Worm (Caenorhabditis elegans): Measurements from ENCODE around the gene srh-56.

Gene srh-56

ce11 chrV:2771560-2771959 lies at the start of gene srh-56:
Gene srh-56 (plus strand): TSS chrV:2771860.
- TF ChIP-seq med-1 (GFP tag; optimal IDR thresholded peaks at IDR 0.05; ENCODE audit: insufficient read depth) (no peak), ref-1 (GFP tag; conservative IDR thresholded peaks at IDR 0.05) (no peak), cog-1 (tag; optimal IDR thresholded peaks at IDR 0.05) (no peak), T22C8.4 (GFP tag; IDR thresholded peaks at IDR 0.05) (no peak), tab-1 (GFP tag; IDR thresholded peaks at IDR 0.05) (no peak), ztf-29 (GFP tag; IDR thresholded peaks at IDR 0.05) (no peak), flt-1 (GFP tag; IDR thresholded peaks at IDR 0.05) (no peak), klf-2 (GFP tag; conservative IDR thresholded peaks at IDR 0.05) (no peak), ztf-23 (GFP tag; IDR thresholded peaks at IDR 0.05) (no peak)

ce11 chrV:2722555-2722954 lies 49.1 kb upstream of the srh-56 start, which contains the start of gene srg-60:
Gene srg-60 (minus strand): TSS chrV:2722655.
- TF ChIP-seq med-1 (GFP tag; optimal IDR thresholded peaks at IDR 0.05; ENCODE audit: insufficient read depth) (no peak), T22C8.4 (GFP tag; IDR thresholded peaks at IDR 0.05) (no peak)

DNA sequence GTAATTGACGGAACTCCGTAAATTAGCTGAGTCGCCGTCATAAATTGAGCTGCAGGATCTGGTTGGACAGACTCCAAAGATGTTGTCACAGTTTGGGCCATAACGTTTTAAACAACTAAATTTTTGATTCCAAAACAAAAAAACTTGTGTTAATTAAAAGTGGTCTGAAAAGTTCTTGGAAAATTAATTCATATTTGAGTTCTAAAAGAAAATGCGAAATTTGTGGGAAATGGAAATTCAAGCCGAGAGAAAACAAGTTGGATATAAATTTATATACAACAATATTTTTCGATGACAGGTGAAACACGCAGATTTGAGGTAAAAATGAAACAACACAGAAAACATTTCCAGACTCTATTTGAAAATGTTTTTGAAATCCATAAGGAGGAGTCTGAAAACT lies 46.4 kb upstream of the srh-56 start, which contains the start of gene srg-59:
srg-59 (minus strand) TSS at position 101 of the 400 bp plus-strand sequence.
- TF ChIP-seq med-1 (GFP tag; optimal IDR thresholded peaks at IDR 0.05; ENCODE audit: insufficient read depth) (no peak), ztf-29 (GFP tag; IDR thresholded peaks at IDR 0.05) (no peak), klf-2 (GFP tag; conservative IDR thresholded peaks at IDR 0.05) (no peak), ztf-23 (GFP tag; IDR thresholded peaks at IDR 0.05) (no peak)

ce11 chrV:2727101-2727500 lies 44.6 kb upstream of the srh-56 start, which contains the start of gene str-13:
Gene str-13 (minus strand): TSS chrV:2727201.
- TF ChIP-seq cog-1 (tag; optimal IDR thresholded peaks at IDR 0.05): no peak
- TF ChIP-seq klf-2 (GFP tag; conservative IDR thresholded peaks at IDR 0.05): no peak
- TF ChIP-seq tab-1 (GFP tag; IDR thresholded peaks at IDR 0.05): no peak
- no peak for TF ChIP-seq T22C8.4 (GFP tag; IDR thresholded peaks at IDR 0.05)
- TF ChIP-seq med-1 (GFP tag; optimal IDR thresholded peaks at IDR 0.05; ENCODE audit: insufficient read depth): no peak
- no peak for TF ChIP-seq flt-1 (GFP tag; IDR thresholded peaks at IDR 0.05)
- no peak for TF ChIP-seq ztf-23 (GFP tag; IDR thresholded peaks at IDR 0.05)
- TF ChIP-seq ztf-29 (GFP tag; IDR thresholded peaks at IDR 0.05): no peak
- no peak for TF ChIP-seq ref-1 (GFP tag; conservative IDR thresholded peaks at IDR 0.05)

- TF ChIP-seq ztf-23 (GFP tag; IDR thresholded peaks at IDR 0.05) (no peak), T22C8.4 (GFP tag; IDR thresholded peaks at IDR 0.05) (no peak), klf-2 (GFP tag; conservative IDR thresholded peaks at IDR 0.05) (no peak), ztf-29 (GFP tag; IDR thresholded peaks at IDR 0.05) (no peak), ref-1 (GFP tag; conservative IDR thresholded peaks at IDR 0.05) (no peak), flt-1 (GFP tag; IDR thresholded peaks at IDR 0.05) (no peak), cog-1 (tag; optimal IDR thresholded peaks at IDR 0.05) (no peak), tab-1 (GFP tag; IDR thresholded peaks at IDR 0.05) (no peak), med-1 (GFP tag; optimal IDR thresholded peaks at IDR 0.05; ENCODE audit: insufficient read depth) (no peak)
Measured at ce11 chrV:2728236-2728635, 43.4 kb upstream of the srh-56 start, which contains the start of gene str-33. Gene str-33 (plus strand): TSS chrV:2728536.

ce11 chrV:2730784-2731480 lies 40.7 kb upstream of the srh-56 start, which contains the start of gene dod-3:
Gene dod-3 (minus strand): TSS chrV:2731098.
- no peak for TF ChIP-seq ztf-29 (GFP tag; IDR thresholded peaks at IDR 0.05)
- no peak for TF ChIP-seq ref-1 (GFP tag; conservative IDR thresholded peaks at IDR 0.05)
- TF ChIP-seq T22C8.4 (GFP tag; IDR thresholded peaks at IDR 0.05): no peak
- TF ChIP-seq flt-1 (GFP tag; IDR thresholded peaks at IDR 0.05): no peak

ce11 chrV:2734360-2734759 lies 37.3 kb upstream of the srh-56 start, which contains the start of gene srg-57:
Gene srg-57 (minus strand): TSS chrV:2734460.
- no peak for TF ChIP-seq ztf-29 (GFP tag; IDR thresholded peaks at IDR 0.05)
- TF ChIP-seq cog-1 (tag; optimal IDR thresholded peaks at IDR 0.05): no peak

- TF ChIP-seq ztf-29 (GFP tag; IDR thresholded peaks at IDR 0.05) (no peak), ref-1 (GFP tag; conservative IDR thresholded peaks at IDR 0.05) (no peak), ztf-23 (GFP tag; IDR thresholded peaks at IDR 0.05) (no peak), med-1 (GFP tag; optimal IDR thresholded peaks at IDR 0.05; ENCODE audit: insufficient read depth) (no peak), T22C8.4 (GFP tag; IDR thresholded peaks at IDR 0.05) (no peak), cog-1 (tag; optimal IDR thresholded peaks at IDR 0.05) (no peak), flt-1 (GFP tag; IDR thresholded peaks at IDR 0.05) (no peak), tab-1 (GFP tag; IDR thresholded peaks at IDR 0.05) (no peak), klf-2 (GFP tag; conservative IDR thresholded peaks at IDR 0.05) (no peak)
Measured at ce11 chrV:2738174-2738573, 33.5 kb upstream of the srh-56 start, which contains the start of gene srg-56. Gene srg-56 (minus strand): TSS chrV:2738274.

- TF ChIP-seq med-1 (GFP tag; optimal IDR thresholded peaks at IDR 0.05; ENCODE audit: insufficient read depth) (no peak), flt-1 (GFP tag; IDR thresholded peaks at IDR 0.05) (0 out of 2 replicates have a peak, but pooled peaks have one; percentile 14), ref-1 (GFP tag; conservative IDR thresholded peaks at IDR 0.05) (no peak)
Measured at ce11 chrV:2739607-2740006, 32.1 kb upstream of the srh-56 start.

- TF ChIP-seq ref-1 (GFP tag; conservative IDR thresholded peaks at IDR 0.05) (no peak), med-1 (GFP tag; optimal IDR thresholded peaks at IDR 0.05; ENCODE audit: insufficient read depth) (no peak), ztf-29 (GFP tag; IDR thresholded peaks at IDR 0.05) (no peak), flt-1 (GFP tag; IDR thresholded peaks at IDR 0.05) (no peak), cog-1 (tag; optimal IDR thresholded peaks at IDR 0.05) (no peak), klf-2 (GFP tag; conservative IDR thresholded peaks at IDR 0.05) (no peak), tab-1 (GFP tag; IDR thresholded peaks at IDR 0.05) (no peak), T22C8.4 (GFP tag; IDR thresholded peaks at IDR 0.05) (no peak), ztf-23 (GFP tag; IDR thresholded peaks at IDR 0.05) (no peak)
Measured at ce11 chrV:2740228-2740627, 31.4 kb upstream of the srh-56 start, which contains the start of gene srg-61. Gene srg-61 (minus strand): TSS chrV:2740328.

Measured in whole organism, midembryonic.